Fruit fly (Drosophila melanogaster) whole organism: Measurements from ENCODE around the gene Sgs8.

Experiments
- pan ChIP-seq: fragments of >200 bp; optimal IDR thresholded peaks from 2 replicates; lab custom pipeline; 2017
- usp ChIP-seq: fragments of >200 bp; optimal IDR thresholded peaks from 2 replicates; lab custom pipeline; 2017; ENCODE audit warnings: missing biosample characterization, missing genetic modification characterization, mixed read lengths

dm6 chr3L:11550359-11551056 lies 41.3 kb upstream of the Sgs8 start:
- TF ChIP-seq pan (lab: Kevin White, UChicago) (no peak), usp (GFP tag; lab: Kevin White, UChicago) (no peak)
